Worm (Caenorhabditis elegans): ENCODE results near the gene kin-18.
A peak's percentile ranks its signal among the peaks of the same experiment; 100 is the strongest.

kin-18 gene

ce11 chrIII:6145309-6145708 is 26.9 kb downstream of the kin-18 start (continued):
- no peak for TF ChIP-seq sox-4 (tag; optimal IDR thresholded peaks at IDR 0.05)
- TF ChIP-seq nhr-19 (GFP tag; conservative IDR thresholded peaks at IDR 0.05), result peak; percentile 67
- TF ChIP-seq skn-1 (tag; optimal IDR thresholded peaks at IDR 0.05), result no peak
- TF ChIP-seq efl-1 (optimal IDR thresholded peaks at IDR 0.05), result no peak
- TF ChIP-seq efl-1 (GFP tag; optimal IDR thresholded peaks at IDR 0.05 in 1 of 2), result peak in 1 of 2 experiments; percentile 72
- no peak for TF ChIP-seq C04F5.9 (tag; optimal IDR thresholded peaks at IDR 0.05)
- no peak for TF ChIP-seq nhr-12 (tag; optimal IDR thresholded peaks at IDR 0.05)
- no peak for TF ChIP-seq fkh-8 (tag; optimal IDR thresholded peaks at IDR 0.05)
- TF ChIP-seq F16B12.6 (tag; optimal IDR thresholded peaks at IDR 0.05), result no peak
- no peak for TF ChIP-seq pag-3 (tag; optimal IDR thresholded peaks at IDR 0.05; ENCODE audit: borderline replicate concordance, insufficient read depth)
- no peak for TF ChIP-seq unc-62 (GFP tag; optimal IDR thresholded peaks at IDR 0.05)
- no peak for TF ChIP-seq vab-15 (tag; optimal IDR thresholded peaks at IDR 0.05)
- TF ChIP-seq C34B4.2 (tag; optimal IDR thresholded peaks at IDR 0.05), result no peak
- no peak for TF ChIP-seq ces-1 (GFP tag; optimal IDR thresholded peaks at IDR 0.05)
- TF ChIP-seq fos-1 (tag; optimal IDR thresholded peaks at IDR 0.05), result no peak
- TF ChIP-seq ztf-4 (tag; optimal IDR thresholded peaks at IDR 0.05), result no peak
- TF ChIP-seq rnt-1 (tag; optimal IDR thresholded peaks at IDR 0.05), result peak; percentile 5
- no peak for TF ChIP-seq nhr-77 (tag; optimal IDR thresholded peaks at IDR 0.05)
- TF ChIP-seq fkh-10 (GFP tag; optimal IDR thresholded peaks at IDR 0.05), result no peak
- TF ChIP-seq mep-1 (tag; optimal IDR thresholded peaks at IDR 0.05), result peak; percentile 45
- no peak for TF ChIP-seq hlh-17 (GFP tag; optimal IDR thresholded peaks at IDR 0.05; ENCODE audit: borderline replicate concordance)
- TF ChIP-seq ztf-11 (tag; optimal IDR thresholded peaks at IDR 0.05), result no peak
- peak; percentile 38 for TF ChIP-seq unc-130 (tag; optimal IDR thresholded peaks at IDR 0.05)
- peak; percentile 46 for TF ChIP-seq lin-14 (GFP tag; optimal IDR thresholded peaks at IDR 0.05)
- TF ChIP-seq lin-13 (GFP tag; optimal IDR thresholded peaks at IDR 0.05), result no peak
- peak; percentile 88 for TF ChIP-seq nhr-85 (tag)
- peak in 1 of 2 experiments; percentile 4 for TF ChIP-seq lsy-2 (tag; optimal IDR thresholded peaks at IDR 0.05)
- no peak for TF ChIP-seq nhr-76 (tag; optimal IDR thresholded peaks at IDR 0.05)

ce11 chrIII:6145896-6146295 is 27.5 kb downstream of the kin-18 start, which contains the start of gene Y42G9A.3:
Gene Y42G9A.3, plus strand, starts transcription at chrIII:6146258.
- no peak for TF ChIP-seq efl-1 (optimal IDR thresholded peaks at IDR 0.05)
- peak in 1 of 2 experiments; percentile 51 for TF ChIP-seq efl-1 (GFP tag; optimal IDR thresholded peaks at IDR 0.05 in 1 of 2)
- TF ChIP-seq tbx-2 (tag; optimal IDR thresholded peaks at IDR 0.05), result no peak
- TF ChIP-seq skn-1 (tag; optimal IDR thresholded peaks at IDR 0.05), result peak; percentile 82
- no peak for TF ChIP-seq nhr-85 (tag)
- no peak for TF ChIP-seq ceh-88 (GFP tag; IDR thresholded peaks at IDR 0.05)
- no peak for TF ChIP-seq fkh-10 (GFP tag; optimal IDR thresholded peaks at IDR 0.05)
- TF ChIP-seq tlp-1 (tag; optimal IDR thresholded peaks at IDR 0.05), result no peak
- no peak for TF ChIP-seq mdl-1 (tag; optimal IDR thresholded peaks at IDR 0.05)
- no peak for TF ChIP-seq C34B4.2 (tag; optimal IDR thresholded peaks at IDR 0.05)
- TF ChIP-seq nhr-12 (tag; optimal IDR thresholded peaks at IDR 0.05), result no peak
- TF ChIP-seq elt-3 (tag; optimal IDR thresholded peaks at IDR 0.05), result peak in 1 of 6 experiments; percentile 55
- no peak for TF ChIP-seq mef-2 (tag; optimal IDR thresholded peaks at IDR 0.05)
- TF ChIP-seq grh-1 (GFP tag; IDR thresholded peaks at IDR 0.05), result no peak
- TF ChIP-seq mep-1 (tag; optimal IDR thresholded peaks at IDR 0.05), result no peak
- peak; percentile 21 for TF ChIP-seq lin-14 (GFP tag; optimal IDR thresholded peaks at IDR 0.05)
- TF ChIP-seq nhr-237 (tag; optimal IDR thresholded peaks at IDR 0.05), result no peak
- TF ChIP-seq nhr-28 (tag; optimal IDR thresholded peaks at IDR 0.05), result no peak
- TF ChIP-seq unc-62 (GFP tag; optimal IDR thresholded peaks at IDR 0.05), result no peak
- no peak; the same call in 1 of the 2 replicates for TF ChIP-seq nhr-19 (GFP tag; conservative IDR thresholded peaks at IDR 0.05)
- TF ChIP-seq unc-86 (tag; optimal IDR thresholded peaks at IDR 0.05), result no peak
- no peak for TF ChIP-seq fkh-4 (tag; optimal IDR thresholded peaks at IDR 0.05; ENCODE audit: borderline replicate concordance)
- TF ChIP-seq alr-1 (tag; optimal IDR thresholded peaks at IDR 0.05; ENCODE audit: borderline replicate concordance), result no peak
- TF ChIP-seq lin-35 (GFP tag; optimal IDR thresholded peaks at IDR 0.05), result peak in 1 of 2 experiments; percentile 47
- no peak for TF ChIP-seq ceh-90 (tag; optimal IDR thresholded peaks at IDR 0.05)
- no peak for TF ChIP-seq ceh-63 (GFP tag; optimal IDR thresholded peaks at IDR 0.05)
- TF ChIP-seq hlh-17 (GFP tag; optimal IDR thresholded peaks at IDR 0.05; ENCODE audit: borderline replicate concordance), result no peak
- TF ChIP-seq ztf-4 (tag; optimal IDR thresholded peaks at IDR 0.05), result no peak
- TF ChIP-seq F16B12.6 (tag; optimal IDR thresholded peaks at IDR 0.05), result no peak
- TF ChIP-seq elt-2 (tag; optimal IDR thresholded peaks at IDR 0.05), result no peak
- TF ChIP-seq hlh-4 (tag; optimal IDR thresholded peaks at IDR 0.05), result no peak
- TF ChIP-seq nhr-20 (tag; optimal IDR thresholded peaks at IDR 0.05), result peak; percentile 7
- no peak for TF ChIP-seq snpc-4 (tag; optimal IDR thresholded peaks at IDR 0.05)
- TF ChIP-seq ets-5 (GFP tag; IDR thresholded peaks at IDR 0.05), result no peak
- no peak for TF ChIP-seq pax-3 (tag; optimal IDR thresholded peaks at IDR 0.05)
